Fruit fly (Drosophila melanogaster): ENCODE data around the gene Bro.
A peak's percentile ranks its signal among the peaks of the same experiment; 100 is the strongest.

The Bro gene

DNA sequence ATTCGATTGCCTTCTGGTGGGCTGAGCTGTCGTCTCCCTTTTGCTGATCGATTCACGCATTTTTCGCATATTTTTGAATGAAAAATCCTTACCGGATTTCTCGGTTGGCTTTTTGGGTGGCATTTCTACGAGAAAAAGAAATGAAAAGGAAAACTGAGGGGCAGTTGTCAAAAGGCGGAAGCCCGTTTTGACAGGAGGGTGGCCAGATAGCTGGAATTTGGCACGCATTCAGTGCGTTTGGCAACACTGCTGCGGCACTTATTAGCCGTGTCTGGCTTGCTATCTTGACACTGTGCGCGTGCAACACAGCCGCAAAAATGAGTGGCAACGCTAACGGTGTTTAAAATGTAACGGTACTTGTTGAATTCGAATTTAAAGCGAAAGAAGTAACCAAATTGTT is 20.8 kb downstream of the Bro start, which contains the start of gene RpL23A (continued):
- TF ChIP-seq CG32006 (GFP tag; optimal IDR thresholded peaks at IDR 0.05) (no peak), CG6808 (GFP tag; optimal IDR thresholded peaks at IDR 0.05) (no peak), CG10631 (GFP tag; optimal IDR thresholded peaks at IDR 0.05) (no peak), Eip75B (GFP tag; optimal IDR thresholded peaks at IDR 0.05) (peak; percentile 85), vri (GFP tag; optimal IDR thresholded peaks at IDR 0.05) (no peak), CG9139 (GFP tag; optimal IDR thresholded peaks at IDR 0.05) (peak; percentile 77), fd85E (GFP tag; optimal IDR thresholded peaks at IDR 0.05) (peak; percentile 75), CG8119 (GFP tag; IDR thresholded peaks at IDR 0.05) (no peak), svp (GFP tag) (no peak), cyc (GFP tag; optimal IDR thresholded peaks at IDR 0.05) (peak; percentile 94), Gug (GFP tag; IDR thresholded peaks at IDR 0.05) (peak; percentile 46; the same call in 1 of the 2 replicates), topi (GFP tag; optimal IDR thresholded peaks at IDR 0.05) (peak; percentile 87), Sox102F (GFP tag; optimal IDR thresholded peaks at IDR 0.05) (peak; percentile 70), Hr4 (GFP tag; optimal IDR thresholded peaks at IDR 0.05) (no peak), CG6792 (GFP tag; optimal IDR thresholded peaks at IDR 0.05) (peak; percentile 73), CG4318 (GFP tag; optimal IDR thresholded peaks at IDR 0.05) (no peak), Hr38 (GFP tag; optimal IDR thresholded peaks at IDR 0.05) (no peak), CG3919 (GFP tag; optimal IDR thresholded peaks at IDR 0.05) (no peak)

dm6 chr3L:1670008-1670407 is 22.3 kb downstream of the Bro start, which contains the start of gene RabX5:
TSS of gene RabX5 (minus strand) at chr3L:1670108.
- TF ChIP-seq fd59A (GFP tag; optimal IDR thresholded peaks at IDR 0.05), result no peak

DNA sequence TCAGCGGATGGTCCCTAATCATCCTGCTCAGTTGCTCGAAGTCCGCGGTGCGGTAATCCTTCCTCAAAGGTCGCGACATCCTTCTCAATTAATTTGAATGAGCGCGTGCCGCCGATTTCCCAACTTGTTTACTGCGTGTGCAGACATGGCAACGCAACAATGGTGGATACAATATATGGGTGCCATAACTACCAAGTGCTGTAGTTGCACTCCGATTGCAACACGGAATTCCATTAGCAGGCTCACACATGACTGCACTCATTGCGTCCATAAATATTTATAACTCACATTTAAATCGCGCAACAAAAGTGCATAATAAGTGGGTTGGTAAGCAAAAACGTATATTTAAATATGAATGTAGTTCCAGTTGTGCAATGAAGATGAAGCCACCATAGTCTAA is 25.0 kb downstream of the Bro start, which contains the start of gene CG13930:
TSS of gene CG13930 (minus strand) at position 101 of the 400 bp plus-strand sequence.
- TF ChIP-seq CG7368 (GFP tag; optimal IDR thresholded peaks at IDR 0.05) (no peak), acj6 (GFP tag; optimal IDR thresholded peaks at IDR 0.05) (no peak), Blimp-1 (GFP tag; optimal IDR thresholded peaks at IDR 0.05) (no peak), fd85E (GFP tag; optimal IDR thresholded peaks at IDR 0.05) (no peak), CG4318 (GFP tag; optimal IDR thresholded peaks at IDR 0.05) (no peak)

DNA sequence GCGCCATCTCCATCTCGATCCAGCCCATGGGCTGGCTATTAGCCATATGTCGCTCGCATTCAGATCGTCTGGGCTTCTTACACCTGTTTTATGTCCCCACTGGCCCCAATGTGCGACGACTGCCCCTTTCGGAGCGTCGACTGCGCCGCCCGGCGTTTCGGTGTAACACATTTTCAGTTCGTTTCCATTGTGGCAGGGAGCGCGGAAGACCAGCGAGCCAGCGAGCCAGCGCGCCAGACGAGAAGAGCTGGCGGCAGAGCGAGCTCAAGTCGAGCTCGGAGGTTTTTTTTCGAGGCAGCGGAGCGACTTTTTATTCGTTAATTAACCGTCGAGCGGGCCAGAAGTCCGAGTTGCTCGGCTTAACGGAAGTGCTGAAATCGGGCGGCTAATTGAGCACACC is 26.7 kb downstream of the Bro start, which contains the start of gene CG7991:
TSS of gene CG7991 (plus strand) at position 329 of the 400 bp plus-strand sequence.
- peak; percentile 38; the same call in 1 of the 3 replicates for TF ChIP-seq CG6163 (GFP tag; IDR thresholded peaks at IDR 0.05)
- peak; percentile 14 for TF ChIP-seq Eip78C (GFP tag)
- TF ChIP-seq CG1621 (tag; optimal IDR thresholded peaks at IDR 0.05), result no peak

DNA sequence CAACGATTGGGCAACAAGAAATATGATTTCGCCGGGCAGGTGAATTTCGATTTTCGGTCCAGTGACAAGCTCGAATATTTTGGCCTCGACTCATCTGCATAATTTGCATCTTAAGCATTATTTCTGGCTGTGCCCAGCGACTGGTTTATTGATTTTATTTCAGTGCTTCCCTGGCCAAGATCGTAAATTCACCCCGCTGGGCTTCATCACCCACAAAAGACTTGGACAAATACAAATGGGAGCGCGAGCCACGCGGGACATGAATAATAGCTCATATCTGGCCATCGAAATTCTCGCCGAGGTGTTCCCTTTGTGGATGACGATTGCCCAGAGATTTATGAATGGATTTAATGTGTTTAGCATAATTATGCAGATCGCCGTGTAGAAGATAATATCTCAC is 27.6 kb downstream of the Bro start:
- TF ChIP-seq salr (GFP tag; optimal IDR thresholded peaks at IDR 0.05), result no peak
- no peak for TF ChIP-seq spab (GFP tag; optimal IDR thresholded peaks at IDR 0.05)
- no peak for TF ChIP-seq cyc (GFP tag; optimal IDR thresholded peaks at IDR 0.05)
- no peak for TF ChIP-seq CG11762 (GFP tag; optimal IDR thresholded peaks at IDR 0.05; ENCODE audit: insufficient read depth)
- no peak for TF ChIP-seq achi (GFP tag; optimal IDR thresholded peaks at IDR 0.05)
- no peak for TF ChIP-seq Ets96B (tag; optimal IDR thresholded peaks at IDR 0.05)
- TF ChIP-seq acj6 (GFP tag; optimal IDR thresholded peaks at IDR 0.05), result no peak
- no peak for TF ChIP-seq CG8632 (GFP tag; optimal IDR thresholded peaks at IDR 0.05)
- no peak for TF ChIP-seq CG11902 (GFP tag; optimal IDR thresholded peaks at IDR 0.05)
- no peak for TF ChIP-seq CG7368 (GFP tag; optimal IDR thresholded peaks at IDR 0.05)

DNA sequence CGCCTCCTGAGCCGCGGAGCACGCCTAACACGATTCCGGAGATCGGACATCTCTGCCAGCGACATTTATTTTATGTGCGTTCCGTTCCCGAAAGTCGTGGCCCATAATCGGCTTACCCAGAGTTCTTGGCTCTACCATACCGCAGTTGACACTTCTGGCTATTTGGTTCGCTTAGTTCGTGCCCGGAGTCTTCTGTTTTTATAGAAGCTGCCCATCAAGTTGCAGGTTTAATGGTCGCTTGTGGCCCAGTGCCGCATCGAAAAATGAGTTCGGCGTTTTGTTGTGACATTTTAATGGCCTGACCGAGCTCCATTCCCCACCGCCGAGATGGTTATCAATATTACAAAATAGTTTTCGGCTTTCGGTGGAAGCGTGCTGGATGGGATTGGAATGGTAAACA is 28.6 kb downstream of the Bro start:
- TF ChIP-seq CG8119 (GFP tag; IDR thresholded peaks at IDR 0.05) (no peak), fd85E (GFP tag; optimal IDR thresholded peaks at IDR 0.05) (no peak), achi (GFP tag; optimal IDR thresholded peaks at IDR 0.05) (no peak)
